Worm (Caenorhabditis elegans) whole organism, L2 larva: ENCODE measurements around the gene K12H4.2.
A peak's percentile ranks its signal among the peaks of the same experiment; 100 is the strongest.

ENCODE experiments used
- F13H6.1 ChIP-seq: sonication (generic microtip); optimal IDR thresholded peaks from 2 replicates; lab custom pipeline; 2016; ENCODE audit warnings: missing genetic modification characterization, missing compliant biosample characterization
- ceh-82 ChIP-seq: fragments of 150-350 bp; optimal IDR thresholded peaks from 2 replicates; lab custom pipeline; 2014; ENCODE audit warnings: missing biosample characterization, missing genetic modification characterization
- egl-27 ChIP-seq: sonication (generic microtip); optimal IDR thresholded peaks from 3 replicates; lab custom pipeline; 2017; ENCODE audit warnings: missing biosample characterization, missing genetic modification reagents, missing genetic modification characterization
- elt-3 ChIP-seq: sonication (generic microtip); optimal IDR thresholded peaks from 2 replicates; lab custom pipeline; 2017; ENCODE audit warnings: missing biosample characterization, missing genetic modification characterization
- lsy-2 ChIP-seq, 2 experiments: fragments of 150-350 bp in 1 of 2; sonication (generic microtip) in 1 of 2; optimal IDR thresholded peaks; 2 replicates each; lab custom pipeline; 2014 to 2017; ENCODE audit warnings: missing biosample characterization in 2 of 2, missing genetic modification characterization in 2 of 2
- nhr-237 ChIP-seq: fragments of 150-350 bp; optimal IDR thresholded peaks from 2 replicates; lab custom pipeline; 2014; ENCODE audit warnings: missing biosample characterization, missing genetic modification characterization
- sem-4 ChIP-seq: fragments of 150-350 bp; optimal IDR thresholded peaks from 2 replicates; lab custom pipeline; 2014; ENCODE audit warnings: missing biosample characterization, missing genetic modification reagents, missing genetic modification characterization
- unc-62 ChIP-seq: fragments of 150-350 bp; optimal IDR thresholded peaks from 2 replicates; lab custom pipeline; 2014; ENCODE audit warnings: missing biosample characterization, missing genetic modification reagents, missing genetic modification characterization

- TF ChIP-seq nhr-237 (peak; percentile 7), ceh-82 (tag; lab: Kevin White, UChicago) (no peak), sem-4 (tag; lab: Kevin White, UChicago) (peak; percentile 51), unc-62 (no peak), F13H6.1 (tag; lab: Kevin White, UChicago) (peak; percentile 61), egl-27 (tag; lab: Kevin White, UChicago) (no peak), elt-3 (tag; lab: Kevin White, UChicago) (no peak), lsy-2 (tag; optimal IDR thresholded peaks at IDR 0.05; lab: Kevin White, UChicago) (peak; percentile 77 to 92)
Observed at ce11 chrIII:8020823-8021332, 26.6 kb upstream of the K12H4.2 start, which contains the start of gene lin-36.
